Worm (Caenorhabditis elegans) whole organism, young adult: Measurements from ENCODE around the gene T11F9.22.

Source experiments
- F52B5.7 ChIP-seq: sonication (generic microtip); optimal IDR thresholded peaks from 2 replicates; lab custom pipeline; 2016; ENCODE audit warnings: mild to moderate bottlenecking, missing genetic modification characterization, missing compliant biosample characterization
- F57C9.4 ChIP-seq: sonication (generic microtip); optimal IDR thresholded peaks from 2 replicates; lab custom pipeline; 2017; ENCODE audit warnings: mild to moderate bottlenecking, missing genetic modification characterization, missing compliant biosample characterization
- Y79H2A.3 ChIP-seq: fragments of 200-800 bp; sonication (Bioruptor generic); conservative IDR thresholded peaks from 2 replicates; pipeline ENCODE4 v1.3.6; 2022; ENCODE audit warnings: missing genetic modification reagents, missing genetic modification characterization, missing compliant biosample characterization
- efl-1 ChIP-seq: fragments of 150-350 bp; optimal IDR thresholded peaks from 2 replicates; lab custom pipeline; 2014; ENCODE audit warnings: missing biosample characterization, missing genetic modification reagents, missing genetic modification characterization
- him-1 ChIP-seq: sonication (generic microtip); optimal IDR thresholded peaks from 2 replicates; lab custom pipeline; 2016; ENCODE audit warnings: missing genotype, missing genetic modification reagents, missing genetic modification characterization, missing compliant biosample characterization
- nhr-27 ChIP-seq: fragments of 200-800 bp; sonication (Bioruptor generic); optimal IDR thresholded peaks from 2 replicates; lab custom pipeline; 2018; ENCODE audit warnings: mild to moderate bottlenecking, missing genetic modification characterization, moderate library complexity, missing compliant biosample characterization
- snpc-4 ChIP-seq, 5 experiments: fragments of 150-350 bp in 1 of 5; sonication (generic microtip) in 4 of 5; optimal IDR thresholded peaks; 2 replicates each; lab custom pipeline; 2014 to 2018; ENCODE audit warnings: missing genetic modification characterization in 5 of 5, missing biosample characterization in 3 of 5, antibody characterized with exemption in 2 of 5, mild to moderate bottlenecking in 2 of 5, missing compliant biosample characterization in 2 of 5, missing genotype in 2 of 5, moderate library complexity in 2 of 5, missing genetic modification reagents in 1 of 5
- unc-130 ChIP-seq: sonication (generic microtip); optimal IDR thresholded peaks from 2 replicates; lab custom pipeline; 2016; ENCODE audit warnings: missing genetic modification reagents, missing genetic modification characterization, missing compliant biosample characterization

DNA sequence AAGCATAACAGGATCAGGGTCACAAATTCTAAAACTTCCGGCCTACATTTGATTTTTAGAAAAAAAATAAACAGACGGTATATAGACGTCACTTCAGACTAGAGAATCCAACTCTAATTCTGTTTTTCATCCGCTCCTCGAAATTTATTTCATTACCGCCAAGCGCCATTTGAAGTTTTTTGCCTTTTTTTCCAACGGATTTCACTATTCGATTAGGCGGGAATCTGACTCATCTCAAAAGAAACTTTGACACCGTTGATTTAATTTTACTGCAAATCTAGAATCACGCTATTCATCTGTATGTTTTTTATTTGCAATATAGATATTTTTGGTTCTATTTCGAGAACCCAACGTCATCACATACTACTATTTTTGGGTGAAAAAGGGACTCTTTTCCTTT, 48.7 kb upstream of the T11F9.22 start:
- TF ChIP-seq F52B5.7 (tag; lab: Kevin White, UChicago) = no peak
- no peak for TF ChIP-seq F57C9.4
- no peak for TF ChIP-seq unc-130 (GFP tag; lab: Kevin White, UChicago)
- no peak for TF ChIP-seq snpc-4 (GFP tag; optimal IDR thresholded peaks at IDR 0.05; lab: Kevin White, UChicago)
- no peak for TF ChIP-seq snpc-4 (tag; optimal IDR thresholded peaks at IDR 0.05; lab: Kevin White, UChicago)
- TF ChIP-seq nhr-27 (tag; lab: Kevin White, UChicago) = no peak
- no peak for TF ChIP-seq him-1
- TF ChIP-seq Y79H2A.3 = no peak
- TF ChIP-seq efl-1 (GFP tag; lab: Kevin White, UChicago) = no peak
